Fruit fly (Drosophila melanogaster) S2 (cell line): ENCODE data around the gene cype.

Experiments
- CG8478 ChIP-seq: fragments of >200 bp; optimal IDR thresholded peaks from 2 replicates; lab custom pipeline; 2018
- CTCF ChIP-seq, 2 experiments: fragments of >200 bp; optimal IDR thresholded peaks; 2 replicates each; lab custom pipeline; 2018

DNA sequence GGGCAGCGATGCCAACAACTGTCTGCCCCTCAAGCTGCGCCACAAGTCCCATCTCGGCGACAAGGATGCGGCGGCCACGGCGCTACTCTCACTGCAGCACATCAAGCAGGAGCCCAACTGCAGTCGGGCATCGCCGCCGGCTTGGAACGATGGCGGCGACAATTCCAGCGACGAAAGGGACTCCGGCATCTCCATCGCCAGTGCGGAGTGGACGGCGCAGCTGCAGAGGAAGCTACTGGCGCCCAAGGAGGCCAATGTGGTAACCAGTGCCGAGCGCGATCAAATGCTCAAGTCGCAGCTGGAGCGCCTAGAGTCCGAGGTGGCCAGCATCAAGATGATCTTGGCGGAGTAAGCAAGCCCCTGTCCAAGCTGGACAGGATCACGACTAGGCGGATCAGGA, 17.7 kb upstream of the cype start:
- TF ChIP-seq CTCF (optimal IDR thresholded peaks at IDR 0.05; lab: Kevin White, UChicago) (no peak), CG8478 (lab: Kevin White, UChicago) (no peak)
